Fruit fly (Drosophila melanogaster): ENCODE results near the gene pigs.

DNA sequence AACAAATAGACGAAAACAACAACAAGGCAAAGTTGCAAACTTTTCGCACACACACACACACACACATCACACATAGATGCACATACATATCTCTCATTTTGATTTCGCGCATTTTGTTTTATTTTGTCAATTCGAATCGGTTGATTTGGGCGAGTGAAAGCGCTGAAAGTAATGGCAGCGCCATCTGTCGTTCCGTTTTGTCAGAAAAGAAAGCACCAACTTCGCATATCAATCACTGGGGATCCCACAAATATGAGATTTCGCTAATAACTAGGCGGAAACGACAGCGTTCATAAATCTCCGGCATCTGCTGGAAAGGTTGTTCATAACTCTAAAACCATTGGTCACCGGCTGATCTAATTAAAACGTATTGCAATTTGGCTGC lies 49.8 kb upstream of the pigs start:
- TF ChIP-seq spab (GFP tag; optimal IDR thresholded peaks at IDR 0.05) (no peak), achi (GFP tag; optimal IDR thresholded peaks at IDR 0.05) (no peak), CG34406 (GFP tag; optimal IDR thresholded peaks at IDR 0.05) (no peak), Gug (GFP tag; IDR thresholded peaks at IDR 0.05) (no peak), CG3032 (tag; optimal IDR thresholded peaks at IDR 0.05) (no peak)

Data from whole organism, prepupa.